Fruit fly (Drosophila melanogaster) whole organism, embryonic: Measurements from ENCODE around the gene Glut4EF.
A peak's percentile ranks its signal among the peaks of the same experiment; 100 is the strongest.

Experiments used
- Ada2b ChIP-seq: fragments of 200-800 bp; sonication (Bioruptor generic); IDR thresholded peaks from 2 replicates; pipeline ENCODE4 v1.3.6; 2022; ENCODE audit warnings: missing biosample characterization, missing genetic modification characterization
- Awh ChIP-seq: fragments of 200-800 bp; sonication (Bioruptor generic); IDR thresholded peaks from 2 replicates; pipeline ENCODE4, ENCODE4 v1.3.6; 2022; ENCODE audit warnings: missing biosample characterization, missing genetic modification characterization
- CG11560 ChIP-seq: fragments of 200-800 bp; sonication (Bioruptor generic); IDR thresholded peaks from 3 replicates; pipeline ENCODE4 v1.3.6; 2022; ENCODE audit warnings: missing biosample characterization, missing genetic modification characterization
- CG1233 ChIP-seq: fragments of 200-800 bp; sonication (Bioruptor generic); optimal IDR thresholded peaks from 4 replicates; lab custom pipeline; 2018; ENCODE audit warnings: missing biosample characterization, mild to moderate bottlenecking, missing genetic modification characterization
- CG1647 ChIP-seq: fragments of 200-800 bp; sonication (Bioruptor generic); optimal IDR thresholded peaks from 3 replicates; lab custom pipeline; 2016; ENCODE audit warnings: missing biosample characterization, missing genetic modification characterization
- CG17359 ChIP-seq: fragments of 200-800 bp; sonication (Bioruptor generic); optimal IDR thresholded peaks from 3 replicates; lab custom pipeline; 2018; ENCODE audit warnings: missing biosample characterization, mild to moderate bottlenecking, missing genetic modification characterization, moderate library complexity
- CG18476 ChIP-seq: fragments of 200-800 bp; sonication (Bioruptor generic); optimal IDR thresholded peaks from 2 replicates; lab custom pipeline; 2016; ENCODE audit warnings: missing biosample characterization, mild to moderate bottlenecking, missing genetic modification characterization
- CG18599 ChIP-seq: fragments of 200-800 bp; sonication (Bioruptor generic); optimal IDR thresholded peaks from 3 replicates; lab custom pipeline; 2017; ENCODE audit warnings: missing biosample characterization, missing genetic modification characterization, mild to moderate bottlenecking, moderate library complexity, missing genetic modification reagents
- CG30403 ChIP-seq: fragments of 200-800 bp; sonication (Bioruptor generic); optimal IDR thresholded peaks from 3 replicates; lab custom pipeline; 2016; ENCODE audit warnings: missing biosample characterization, missing genetic modification characterization
- CG3163 ChIP-seq: fragments of 200-800 bp; sonication (Bioruptor generic); optimal IDR thresholded peaks from 3 replicates; lab custom pipeline; 2016; ENCODE audit warnings: missing biosample characterization, missing genetic modification characterization
- CG32532 ChIP-seq: fragments of 200-800 bp; sonication (Bioruptor generic); IDR thresholded peaks from 2 replicates; pipeline ENCODE4 v1.3.6; 2022; ENCODE audit warnings: missing biosample characterization, missing genetic modification characterization
- CG3838 ChIP-seq: fragments of 200-800 bp; sonication (Bioruptor generic); optimal IDR thresholded peaks from 3 replicates; lab custom pipeline; 2016; ENCODE audit warnings: missing biosample characterization, missing genetic modification characterization
- CG5180 ChIP-seq: fragments of 200-800 bp; sonication (Bioruptor generic); optimal IDR thresholded peaks from 3 replicates; lab custom pipeline; 2017; ENCODE audit warnings: missing biosample characterization, missing genetic modification characterization, mild to moderate bottlenecking, moderate library complexity, missing genetic modification reagents
- CG6254 ChIP-seq: fragments of 200-800 bp; sonication (Bioruptor generic); optimal IDR thresholded peaks from 3 replicates; lab custom pipeline; 2017; ENCODE audit warnings: mild to moderate bottlenecking, missing biosample characterization, missing genetic modification reagents, missing genetic modification characterization
- CG6791 ChIP-seq: fragments of 200-800 bp; sonication (Bioruptor generic); IDR thresholded peaks from 3 replicates; pipeline ENCODE4 v1.3.6; 2022; ENCODE audit warnings: missing biosample characterization, missing genetic modification characterization; ENCODE audit not compliant: partially characterized antibody
- CG8478 ChIP-seq: fragments of >200 bp; optimal IDR thresholded peaks from 2 replicates; lab custom pipeline; 2018
- CG8944 ChIP-seq: fragments of 200-800 bp; sonication (Bioruptor generic); optimal IDR thresholded peaks from 3 replicates; lab custom pipeline; 2016; ENCODE audit warnings: missing biosample characterization, missing genetic modification characterization
- CHES-1-like ChIP-seq: fragments of 200-800 bp; sonication (Bioruptor generic); optimal IDR thresholded peaks from 2 replicates; lab custom pipeline; 2016; ENCODE audit warnings: missing biosample characterization, missing genetic modification characterization
- D ChIP-seq, 2 experiments: fragments of 200-800 bp in 1 of 2; fragments of >200 bp in 1 of 2; sonication (Bioruptor generic) in 1 of 2; optimal IDR thresholded peaks; 2 replicates in 1 of 2; 3 replicates in 1 of 2; lab custom pipeline; 2017; ENCODE audit warnings: mild to moderate bottlenecking in 1 of 2, missing biosample characterization in 1 of 2, missing genetic modification characterization in 1 of 2, missing genetic modification reagents in 1 of 2
- Deaf1 ChIP-seq: fragments of 200-800 bp; optimal IDR thresholded peaks from 3 replicates; lab custom pipeline; 2019; ENCODE audit warnings: missing biosample characterization, mild to moderate bottlenecking, missing genetic modification characterization, moderate library complexity
- Dfd ChIP-seq, 2 experiments: fragments of >200 bp; optimal IDR thresholded peaks; 2 replicates each; lab custom pipeline; 2017; ENCODE audit warnings: missing biosample characterization in 2 of 2, missing genetic modification characterization in 2 of 2
- Fer3 ChIP-seq: fragments of 200-800 bp; sonication (Bioruptor generic); optimal IDR thresholded peaks from 2 replicates; lab custom pipeline; 2018; ENCODE audit warnings: missing biosample characterization, mild to moderate bottlenecking, missing genetic modification characterization, moderate library complexity
- Hey ChIP-seq: fragments of 200-800 bp; sonication (Bioruptor generic); optimal IDR thresholded peaks from 3 replicates; lab custom pipeline; 2018; ENCODE audit warnings: missing biosample characterization, mild to moderate bottlenecking, missing genetic modification characterization
- NC2α ChIP-seq: fragments of 200-800 bp; sonication (Bioruptor generic); optimal IDR thresholded peaks from 2 replicates; lab custom pipeline; 2016; ENCODE audit warnings: missing biosample characterization, missing genetic modification characterization
- Rfx ChIP-seq: fragments of 200-800 bp; sonication (Bioruptor generic); IDR thresholded peaks from 2 replicates; pipeline ENCODE4 v1.3.6; 2022; ENCODE audit warnings: missing biosample characterization, missing genetic modification characterization
- Sin3A ChIP-seq: fragments of >200 bp; optimal IDR thresholded peaks from 2 replicates; lab custom pipeline; 2018
- Sox100B ChIP-seq: fragments of 200-800 bp; sonication (Bioruptor generic); optimal IDR thresholded peaks from 3 replicates; lab custom pipeline; 2018; ENCODE audit warnings: missing biosample characterization, mild to moderate bottlenecking, missing genetic modification characterization
- Spps ChIP-seq: fragments of 200-800 bp; sonication (Bioruptor generic); optimal IDR thresholded peaks from 2 replicates; lab custom pipeline; 2018; ENCODE audit warnings: missing biosample characterization, mild to moderate bottlenecking, missing genetic modification characterization
- Xbp1 ChIP-seq: fragments of 200-800 bp; sonication (Bioruptor generic); optimal IDR thresholded peaks from 3 replicates; lab custom pipeline; 2016; ENCODE audit warnings: missing biosample characterization, mild to moderate bottlenecking, missing genetic modification characterization
- Xrp1 ChIP-seq: fragments of 200-800 bp; sonication (Bioruptor generic); IDR thresholded peaks from 2 replicates; pipeline ENCODE4 v1.3.6; 2022; ENCODE audit warnings: missing biosample characterization, missing genetic modification characterization
- ara ChIP-seq: fragments of 200-800 bp; sonication (Bioruptor generic); IDR thresholded peaks from 2 replicates; pipeline ENCODE4 v1.3.6; 2022; ENCODE audit warnings: missing biosample characterization, missing genetic modification characterization
- bowl ChIP-seq: fragments of 200-800 bp; sonication (Bioruptor generic); IDR thresholded peaks from 2 replicates; pipeline ENCODE4 v1.3.6; 2022; ENCODE audit warnings: missing biosample characterization, missing genetic modification characterization
- bsh ChIP-seq, 2 experiments: fragments of 200-800 bp; sonication (Bioruptor generic); optimal IDR thresholded peaks; 2 replicates each; lab custom pipeline; 2017 to 2018; ENCODE audit warnings: mild to moderate bottlenecking in 2 of 2, missing biosample characterization in 2 of 2, missing genetic modification characterization in 2 of 2, moderate library complexity in 1 of 2
- corto ChIP-seq: fragments of 200-800 bp; sonication (Bioruptor generic); optimal IDR thresholded peaks from 2 replicates; lab custom pipeline; 2016; ENCODE audit warnings: missing biosample characterization, mild to moderate bottlenecking, missing genetic modification characterization, moderate library complexity
- dimm ChIP-seq: fragments of 200-800 bp; sonication (Bioruptor generic); IDR thresholded peaks from 2 replicates; pipeline ENCODE4 v1.3.6; 2022; ENCODE audit warnings: missing biosample characterization, missing genetic modification characterization
- dm ChIP-seq: fragments of 200-800 bp; sonication (Bioruptor generic); optimal IDR thresholded peaks from 3 replicates; lab custom pipeline; 2016; ENCODE audit warnings: missing biosample characterization, missing genetic modification characterization
- gce ChIP-seq: fragments of 200-800 bp; sonication (Bioruptor generic); IDR thresholded peaks from 3 replicates; pipeline ENCODE4 v1.3.6; 2022; ENCODE audit warnings: missing biosample characterization, missing genetic modification characterization
- hth ChIP-seq: fragments of >200 bp; optimal IDR thresholded peaks from 2 replicates; lab custom pipeline; 2017; ENCODE audit warnings: inconsistent platforms
- jigr1 ChIP-seq: fragments of 200-800 bp; sonication (Bioruptor generic); IDR thresholded peaks from 3 replicates; pipeline ENCODE4 v1.3.6; 2022; ENCODE audit warnings: missing biosample characterization, missing genetic modification characterization
- nerfin-1 ChIP-seq: fragments of 200-800 bp; sonication (Bioruptor generic); optimal IDR thresholded peaks from 3 replicates; lab custom pipeline; 2019; ENCODE audit warnings: missing biosample characterization, mild to moderate bottlenecking, missing genetic modification characterization, moderate library complexity
- nerfin-2 ChIP-seq: fragments of 200-800 bp; sonication (Bioruptor generic); IDR thresholded peaks from 2 replicates; pipeline ENCODE4 v1.3.6; 2022; ENCODE audit warnings: missing biosample characterization, missing genetic modification characterization; ENCODE audit not compliant: partially characterized antibody
- nom ChIP-seq: fragments of 200-800 bp; sonication (Bioruptor generic); optimal IDR thresholded peaks from 2 replicates; lab custom pipeline; 2017; ENCODE audit warnings: missing biosample characterization, missing genetic modification characterization, mild to moderate bottlenecking, moderate library complexity, missing genetic modification reagents
- org-1 ChIP-seq: fragments of 200-800 bp; sonication (Bioruptor generic); optimal IDR thresholded peaks from 2 replicates; lab custom pipeline; 2017; ENCODE audit warnings: missing biosample characterization, missing genetic modification characterization
- phol ChIP-seq: fragments of 200-800 bp; sonication (Bioruptor generic); optimal IDR thresholded peaks from 3 replicates; lab custom pipeline; 2018; ENCODE audit warnings: missing biosample characterization, mild to moderate bottlenecking, missing genetic modification characterization, moderate library complexity
- pzg ChIP-seq: fragments of 200-800 bp; sonication (Bioruptor generic); optimal IDR thresholded peaks from 3 replicates; lab custom pipeline; 2018; ENCODE audit warnings: missing biosample characterization, mild to moderate bottlenecking, missing genetic modification characterization, moderate library complexity
- rib ChIP-seq: fragments of 200-800 bp; sonication (Bioruptor generic); IDR thresholded peaks from 2 replicates; pipeline ENCODE4 v1.3.6; 2022; ENCODE audit warnings: missing biosample characterization, missing genetic modification characterization
- slbo ChIP-seq: fragments of 200-800 bp; sonication (Bioruptor generic); IDR thresholded peaks from 2 replicates; pipeline ENCODE4 v1.3.6; 2022; ENCODE audit warnings: missing biosample characterization, missing genetic modification characterization
- slou ChIP-seq: fragments of 200-800 bp; sonication (Bioruptor generic); optimal IDR thresholded peaks from 3 replicates; lab custom pipeline; 2016; ENCODE audit warnings: missing biosample characterization, missing genetic modification characterization
- so ChIP-seq: fragments of 200-800 bp; sonication (Bioruptor generic); IDR thresholded peaks from 3 replicates; pipeline ENCODE4 v1.3.6; 2022; ENCODE audit warnings: missing biosample characterization, missing genetic modification characterization
- sqz ChIP-seq: fragments of 200-800 bp; sonication (Bioruptor generic); optimal IDR thresholded peaks from 3 replicates; lab custom pipeline; 2018; ENCODE audit warnings: missing biosample characterization, mild to moderate bottlenecking, missing genetic modification characterization

Gene Glut4EF

DNA sequence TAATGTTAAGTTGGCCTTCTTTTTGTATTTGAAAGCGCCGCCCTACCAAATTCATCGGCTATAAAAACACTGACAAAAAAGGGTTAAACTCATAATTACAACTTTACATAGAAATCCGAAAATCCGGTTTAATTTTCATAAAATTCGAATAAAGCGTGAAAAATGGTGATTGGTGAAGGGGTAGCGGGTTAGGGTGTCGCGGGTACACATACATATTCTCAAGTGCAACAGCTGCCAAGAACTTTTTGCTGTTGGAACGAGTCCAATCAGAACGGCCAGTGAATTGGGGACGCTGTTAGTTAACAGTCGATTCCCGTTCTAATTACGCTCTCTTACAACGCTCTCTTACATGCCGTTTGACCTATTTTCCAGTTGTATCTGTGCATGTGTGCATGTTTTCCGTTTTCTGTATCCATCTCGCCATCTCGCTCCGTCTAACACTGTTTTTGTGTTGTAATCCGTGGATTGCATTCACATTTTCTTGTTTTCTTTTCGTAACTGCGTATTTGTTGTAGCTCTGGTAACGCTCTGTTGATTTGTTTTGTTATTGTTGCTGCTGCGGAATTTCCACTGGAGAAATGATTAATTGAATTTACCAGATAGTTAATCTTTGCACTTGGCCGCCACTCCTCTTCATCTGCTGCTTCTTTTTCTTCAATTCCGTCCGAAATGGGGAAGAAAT lies 2.2 kb upstream of the Glut4EF start (continued):
- TF ChIP-seq Hey: no peak
- peak; percentile 6 for TF ChIP-seq Sox100B
- TF ChIP-seq slou (GFP tag; lab: Kevin White, UChicago): no peak
- TF ChIP-seq nerfin-2 (GFP tag; lab: Robert Waterston, UW): no peak
- no peak for TF ChIP-seq sqz (GFP tag; lab: Kevin White, UChicago)
- 0 out of 2 replicates have a peak, but pooled peaks have one; percentile 32 for TF ChIP-seq Awh (GFP tag; lab: Robert Waterston, UW)
- no peak for TF ChIP-seq CG6791 (GFP tag; lab: Robert Waterston, UW)
- no peak for TF ChIP-seq dimm (GFP tag; lab: Robert Waterston, UW)
- TF ChIP-seq Rfx (GFP tag; lab: Robert Waterston, UW): peak; percentile 63
- TF ChIP-seq bsh (GFP tag; optimal IDR thresholded peaks at IDR 0.05; lab: Kevin White, UChicago): peak in 1 of 2 experiments; percentile 15
- no peak for TF ChIP-seq Xrp1
- peak; percentile 28 for TF ChIP-seq Fer3 (tag; lab: Kevin White, UChicago)
- TF ChIP-seq org-1 (GFP tag; lab: Kevin White, UChicago): no peak
- no peak for TF ChIP-seq CG11560
- TF ChIP-seq CG30403 (GFP tag; lab: Kevin White, UChicago): no peak
- no peak for TF ChIP-seq dm
- TF ChIP-seq Dfd (GFP tag; optimal IDR thresholded peaks at IDR 0.05; lab: Kevin White, UChicago): no peak
- no peak for TF ChIP-seq CG18476 (GFP tag; lab: Kevin White, UChicago)
- TF ChIP-seq NC2α (GFP tag; lab: Kevin White, UChicago): no peak
- TF ChIP-seq pzg (GFP tag; lab: Kevin White, UChicago): no peak
- peak; percentile 11; the same call in 1 of the 2 replicates for TF ChIP-seq ara (GFP tag; lab: Robert Waterston, UW)
- no peak for TF ChIP-seq phol (tag; lab: Kevin White, UChicago)
- TF ChIP-seq CHES-1-like (GFP tag; lab: Kevin White, UChicago): no peak
- TF ChIP-seq CG1647 (GFP tag; lab: Kevin White, UChicago): no peak
- peak; percentile 97 for TF ChIP-seq CG3163
- no peak for TF ChIP-seq bowl (GFP tag; lab: Robert Waterston, UW)
- TF ChIP-seq Deaf1: no peak
- peak; percentile 61 for TF ChIP-seq nerfin-1
- no peak for TF ChIP-seq jigr1
- no peak for TF ChIP-seq CG3838 (GFP tag; lab: Kevin White, UChicago)
- TF ChIP-seq CG1233 (GFP tag; lab: Kevin White, UChicago): no peak
- TF ChIP-seq slbo (GFP tag; lab: Robert Waterston, UW): peak; percentile 41; the same call in 1 of the 2 replicates
- TF ChIP-seq CG32532: no peak; the same call in 1 of the 2 replicates
- TF ChIP-seq rib (GFP tag; lab: Robert Waterston, UW): no peak
- TF ChIP-seq gce (GFP tag; lab: Robert Waterston, UW): no peak
- TF ChIP-seq CG6254 (GFP tag; lab: Kevin White, UChicago): no peak
- peak; percentile 25 for TF ChIP-seq CG5180 (GFP tag; lab: Kevin White, UChicago)
- peak; percentile 31 for TF ChIP-seq Xbp1 (GFP tag; lab: Kevin White, UChicago)
- no peak for TF ChIP-seq Spps (tag; lab: Kevin White, UChicago)
- TF ChIP-seq nom (GFP tag; lab: Kevin White, UChicago): no peak
- TF ChIP-seq so (GFP tag; lab: Robert Waterston, UW): 0 out of 3 replicates have a peak, but pooled peaks have one; percentile 35
- TF ChIP-seq Sin3A: no peak
- peak; percentile 23 for TF ChIP-seq CG18599 (GFP tag; lab: Kevin White, UChicago)
- no peak for TF ChIP-seq Ada2b (GFP tag; lab: Robert Waterston, UW)
- no peak for TF ChIP-seq hth
- TF ChIP-seq D (optimal IDR thresholded peaks at IDR 0.05; lab: Kevin White, UChicago): no peak
- peak; percentile 2 for TF ChIP-seq D (GFP tag; optimal IDR thresholded peaks at IDR 0.05; lab: Kevin White, UChicago)
- no peak for TF ChIP-seq CG17359 (tag; lab: Kevin White, UChicago)
- TF ChIP-seq CG8478 (lab: Kevin White, UChicago): no peak
- no peak for TF ChIP-seq CG8944 (GFP tag; lab: Kevin White, UChicago)
- no peak for TF ChIP-seq corto (GFP tag; lab: Kevin White, UChicago)
